Worm (Caenorhabditis elegans): ENCODE results near the gene dph-1.

DNA sequence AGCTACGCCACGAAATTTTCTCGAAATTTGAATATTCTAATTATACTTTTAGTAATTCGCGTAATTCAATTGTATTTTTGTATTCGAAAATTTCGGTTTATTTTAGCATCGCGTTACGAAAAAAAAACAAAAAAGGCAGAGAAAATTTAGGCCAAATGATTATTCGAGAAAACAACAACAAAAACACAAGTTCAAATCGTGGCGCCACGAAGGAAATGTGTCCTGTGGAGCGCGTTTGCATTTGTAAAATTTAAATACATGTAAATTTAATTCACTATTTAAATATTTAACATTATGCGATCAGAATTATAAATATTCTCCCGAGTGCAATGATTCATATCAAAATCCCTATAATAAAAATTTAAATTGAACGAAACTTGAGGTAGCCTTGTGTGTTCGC, 17.0 kb downstream of the dph-1 start:
- TF ChIP-seq W03F9.2 (tag; optimal IDR thresholded peaks at IDR 0.05): no peak
- TF ChIP-seq him-1 (tag; optimal IDR thresholded peaks at IDR 0.05): no peak

Data from whole organism, L4/young adult.